Worm (Caenorhabditis elegans) whole organism, young adult: ENCODE results near the gene F01G10.10.

ENCODE experiments used
- D2030.7 ChIP-seq: fragments of 200-800 bp; sonication (Bioruptor generic); IDR thresholded peaks from 2 replicates; pipeline ENCODE4 v1.3.6; 2022; ENCODE audit warnings: missing genetic modification reagents, missing genetic modification characterization, missing compliant biosample characterization
- F37B4.10 ChIP-seq: fragments of 200-800 bp; sonication (Bioruptor generic); IDR thresholded peaks from 2 replicates; pipeline ENCODE4 v1.3.6; 2022; ENCODE audit warnings: missing genetic modification characterization, missing compliant biosample characterization
- F52B5.7 ChIP-seq: sonication (generic microtip); optimal IDR thresholded peaks from 2 replicates; lab custom pipeline; 2016; ENCODE audit warnings: mild to moderate bottlenecking, missing genetic modification characterization, missing compliant biosample characterization
- K11D2.4 ChIP-seq: fragments of 200-800 bp; sonication (Bioruptor generic); IDR thresholded peaks from 2 replicates; pipeline ENCODE4 v1.3.6; 2022; ENCODE audit warnings: missing genetic modification reagents, missing genetic modification characterization, missing compliant biosample characterization
- T07F8.4 ChIP-seq: sonication (generic microtip); optimal IDR thresholded peaks from 2 replicates; lab custom pipeline; 2016; ENCODE audit warnings: mild to moderate bottlenecking, missing genetic modification characterization, moderate library complexity, missing compliant biosample characterization
- Y53F4B.3 ChIP-seq: fragments of 200-800 bp; sonication (Bioruptor generic); IDR thresholded peaks from 2 replicates; pipeline ENCODE4 v1.3.6; 2022; ENCODE audit warnings: missing genetic modification reagents, missing genetic modification characterization, missing compliant biosample characterization
- Y79H2A.3 ChIP-seq: fragments of 200-800 bp; sonication (Bioruptor generic); conservative IDR thresholded peaks from 2 replicates; pipeline ENCODE4 v1.3.6; 2022; ENCODE audit warnings: missing genetic modification reagents, missing genetic modification characterization, missing compliant biosample characterization
- ZK185.1 ChIP-seq: sonication (generic microtip); optimal IDR thresholded peaks from 2 replicates; lab custom pipeline; 2016; ENCODE audit warnings: mild to moderate bottlenecking, missing genetic modification characterization, missing compliant biosample characterization; ENCODE audit not compliant: poor library complexity, severe bottlenecking
- aptf-2 ChIP-seq: fragments of 200-800 bp; sonication (Bioruptor generic); conservative IDR thresholded peaks from 2 replicates; pipeline ENCODE4 v1.3.6; 2022; ENCODE audit warnings: missing genetic modification reagents, missing genetic modification characterization, missing compliant biosample characterization
- aptf-3 ChIP-seq: fragments of 200-800 bp; sonication (Bioruptor generic); IDR thresholded peaks from 2 replicates; pipeline ENCODE4 v1.3.6; 2022; ENCODE audit warnings: missing genetic modification characterization, missing compliant biosample characterization
- atf-7 ChIP-seq: sonication (generic microtip); optimal IDR thresholded peaks from 2 replicates; lab custom pipeline; 2017; ENCODE audit warnings: mild to moderate bottlenecking, missing genetic modification characterization, missing compliant biosample characterization
- athp-1 ChIP-seq: sonication (generic microtip); optimal IDR thresholded peaks from 2 replicates; lab custom pipeline; 2017; ENCODE audit warnings: mild to moderate bottlenecking, missing genetic modification characterization, missing compliant biosample characterization
- attf-6 ChIP-seq: fragments of 200-800 bp; sonication (Bioruptor generic); IDR thresholded peaks from 2 replicates; pipeline ENCODE4 v1.3.6; 2022; ENCODE audit warnings: missing genetic modification reagents, missing genetic modification characterization, missing compliant biosample characterization
- bed-2 ChIP-seq: fragments of 200-800 bp; sonication (Bioruptor generic); IDR thresholded peaks from 2 replicates; pipeline ENCODE4 v1.3.6; 2022; ENCODE audit warnings: missing genetic modification reagents, missing genetic modification characterization, missing compliant biosample characterization
- ccch-3 ChIP-seq: fragments of 200-800 bp; sonication (Bioruptor generic); optimal IDR thresholded peaks from 2 replicates; lab custom pipeline; 2018; ENCODE audit warnings: mild to moderate bottlenecking, missing genetic modification characterization, missing compliant biosample characterization
- cebp-1 ChIP-seq, 2 experiments: fragments of 200-800 bp in 1 of 2; sonication (Bioruptor generic) in 1 of 2; sonication (generic microtip) in 1 of 2; IDR thresholded peaks in 1 of 2; optimal IDR thresholded peaks in 1 of 2; 2 replicates each; pipeline versions ENCODE4 v1.3.6 to Lab custom; 2017 to 2022; ENCODE audit warnings: missing compliant biosample characterization in 2 of 2, missing genetic modification characterization in 2 of 2, mild to moderate bottlenecking in 1 of 2, missing genetic modification reagents in 1 of 2, moderate library complexity in 1 of 2
- ceh-58 ChIP-seq: fragments of 200-800 bp; sonication (Bioruptor generic); IDR thresholded peaks from 2 replicates; pipeline ENCODE4 v1.3.6; 2022; ENCODE audit warnings: missing genetic modification characterization, missing compliant biosample characterization
- ceh-79 ChIP-seq: sonication (generic microtip); optimal IDR thresholded peaks from 2 replicates; lab custom pipeline; 2017; ENCODE audit warnings: mild to moderate bottlenecking, missing genetic modification characterization, missing compliant biosample characterization
- ceh-91 ChIP-seq: fragments of 200-800 bp; sonication (Bioruptor generic); IDR thresholded peaks from 2 replicates; pipeline ENCODE4 v1.3.6; 2022; ENCODE audit warnings: missing genetic modification reagents, missing genetic modification characterization, missing compliant biosample characterization
- chd-7 ChIP-seq: sonication (generic microtip); optimal IDR thresholded peaks from 2 replicates; lab custom pipeline; 2016; ENCODE audit warnings: mild to moderate bottlenecking, missing genetic modification characterization, moderate library complexity, missing compliant biosample characterization
- dox-1 ChIP-seq: fragments of 200-800 bp; sonication (Bioruptor generic); IDR thresholded peaks from 2 replicates; pipeline ENCODE4 v1.3.6; 2022; ENCODE audit warnings: missing genetic modification reagents, missing genetic modification characterization, missing compliant biosample characterization
- dpff-1 ChIP-seq: sonication (generic microtip); optimal IDR thresholded peaks from 2 replicates; lab custom pipeline; 2017; ENCODE audit warnings: mild to moderate bottlenecking, missing genetic modification characterization, missing compliant biosample characterization
- egl-18 ChIP-seq: fragments of 200-800 bp; sonication (Bioruptor generic); IDR thresholded peaks from 2 replicates; pipeline ENCODE4 v1.3.6; 2022; ENCODE audit warnings: missing genetic modification reagents, missing genetic modification characterization, missing compliant biosample characterization
- egl-44 ChIP-seq: fragments of 200-800 bp; sonication (Bioruptor generic); IDR thresholded peaks from 2 replicates; pipeline ENCODE4 v1.3.6; 2022; ENCODE audit warnings: missing genetic modification reagents, missing genetic modification characterization, missing compliant biosample characterization
- ekl-4 ChIP-seq: fragments of 200-800 bp; sonication (Bioruptor generic); IDR thresholded peaks from 2 replicates; pipeline ENCODE4 v1.3.6; 2022; ENCODE audit warnings: missing genetic modification reagents, missing genetic modification characterization, missing compliant biosample characterization
- hmg-1.2 ChIP-seq: fragments of 200-800 bp; sonication (Bioruptor generic); IDR thresholded peaks from 2 replicates; pipeline ENCODE4 v1.3.6; 2022; ENCODE audit warnings: missing genetic modification reagents, missing genetic modification characterization, missing compliant biosample characterization
- let-607 ChIP-seq, 2 experiments: fragments of 200-800 bp in 1 of 2; sonication (Bioruptor generic) in 1 of 2; sonication (generic microtip) in 1 of 2; optimal IDR thresholded peaks; 2 replicates each; lab custom pipeline; 2016 to 2018; ENCODE audit warnings: mild to moderate bottlenecking in 2 of 2, missing compliant biosample characterization in 2 of 2, missing genetic modification characterization in 2 of 2, moderate library complexity in 2 of 2, missing genotype in 1 of 2
- madf-6 ChIP-seq: fragments of 200-800 bp; sonication (Bioruptor generic); IDR thresholded peaks from 2 replicates; pipeline ENCODE4 v1.3.6; 2022; ENCODE audit warnings: missing genetic modification reagents, missing genetic modification characterization, missing compliant biosample characterization
- mxl-1 ChIP-seq: sonication (generic microtip); optimal IDR thresholded peaks from 2 replicates; lab custom pipeline; 2016; ENCODE audit warnings: missing genetic modification characterization, missing compliant biosample characterization
- nfya-2 ChIP-seq: fragments of 200-800 bp; sonication (Bioruptor generic); IDR thresholded peaks from 2 replicates; pipeline ENCODE4 v1.3.6; 2022; ENCODE audit warnings: missing genetic modification reagents, missing genetic modification characterization, missing compliant biosample characterization
- nhr-179 ChIP-seq: sonication (generic microtip); optimal IDR thresholded peaks from 2 replicates; lab custom pipeline; 2016; ENCODE audit warnings: mild to moderate bottlenecking, missing genetic modification characterization, missing compliant biosample characterization
- pha-4 ChIP-seq: fragments of 150-350 bp; sonication (generic microtip); optimal IDR thresholded peaks from 2 replicates; lab custom pipeline; 2014; ENCODE audit warnings: missing biosample characterization, missing genetic modification reagents, missing genetic modification characterization
- rcor-1 ChIP-seq: fragments of 200-800 bp; sonication (Bioruptor generic); IDR thresholded peaks from 2 replicates; pipeline ENCODE4 v1.3.6; 2022; ENCODE audit warnings: missing genetic modification reagents, missing genetic modification characterization, missing compliant biosample characterization
- repo-1 ChIP-seq: sonication (generic microtip); optimal IDR thresholded peaks from 2 replicates; lab custom pipeline; 2017; ENCODE audit warnings: mild to moderate bottlenecking, missing genetic modification characterization, missing compliant biosample characterization
- sdz-38 ChIP-seq: sonication (generic microtip); optimal IDR thresholded peaks from 2 replicates; lab custom pipeline; 2016; ENCODE audit warnings: missing genotype, missing genetic modification characterization, missing compliant biosample characterization
- unc-130 ChIP-seq: sonication (generic microtip); optimal IDR thresholded peaks from 2 replicates; lab custom pipeline; 2016; ENCODE audit warnings: missing genetic modification reagents, missing genetic modification characterization, missing compliant biosample characterization
- unc-62 ChIP-seq: fragments of 150-350 bp; optimal IDR thresholded peaks from 2 replicates; lab custom pipeline; 2014; ENCODE audit warnings: missing biosample characterization, missing genetic modification reagents, missing genetic modification characterization
- xnd-1 ChIP-seq: sonication (generic microtip); optimal IDR thresholded peaks from 2 replicates; lab custom pipeline; 2016; ENCODE audit warnings: missing genotype, missing genetic modification reagents, missing genetic modification characterization, missing compliant biosample characterization
- zim-3 ChIP-seq: sonication (generic microtip); optimal IDR thresholded peaks from 2 replicates; lab custom pipeline; 2017; ENCODE audit warnings: mild to moderate bottlenecking, missing genetic modification characterization, moderate library complexity, missing compliant biosample characterization
- ztf-22 ChIP-seq: fragments of 200-800 bp; sonication (Bioruptor generic); optimal IDR thresholded peaks from 2 replicates; lab custom pipeline; 2018; ENCODE audit warnings: mild to moderate bottlenecking, missing genetic modification characterization, moderate library complexity, missing compliant biosample characterization
- ztf-28 ChIP-seq: fragments of 200-800 bp; sonication (Bioruptor generic); IDR thresholded peaks from 2 replicates; pipeline ENCODE4 v1.3.6; 2022; ENCODE audit warnings: missing genetic modification reagents, missing genetic modification characterization, missing compliant biosample characterization

The F01G10.10 gene

DNA sequence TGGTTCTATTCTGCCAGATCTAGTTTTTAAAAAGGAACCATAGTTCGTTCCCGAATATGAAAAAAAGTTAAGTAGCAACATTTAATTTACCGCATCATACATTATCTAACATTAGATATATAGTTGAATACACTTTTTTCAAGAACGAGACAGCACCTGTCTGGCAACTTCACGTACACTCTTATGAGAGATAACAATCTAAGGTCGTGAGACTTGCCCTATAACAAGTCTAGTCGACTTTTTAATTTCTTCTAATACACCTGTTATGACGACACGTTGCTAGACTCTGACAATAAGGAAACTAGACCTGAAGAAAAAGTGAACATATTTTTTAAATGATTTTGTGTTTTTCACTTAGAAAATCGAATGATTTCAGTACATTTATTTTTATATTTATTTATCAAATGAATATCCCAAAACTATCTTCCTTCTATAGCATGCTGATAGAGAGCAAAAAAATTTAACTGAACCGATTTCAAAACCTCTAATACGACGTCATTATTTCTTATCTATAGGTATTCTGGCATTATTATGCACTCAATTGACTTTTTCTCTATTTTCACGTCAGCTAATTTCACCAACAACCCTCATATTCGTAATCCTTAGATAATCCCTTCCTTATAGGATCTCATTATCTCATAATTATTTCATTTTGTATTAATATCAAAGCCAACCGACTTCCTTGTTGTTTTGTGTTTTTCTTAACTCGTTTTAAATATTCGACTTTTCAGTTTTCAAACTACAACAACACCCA lies 7.1 kb downstream of the F01G10.10 start:
- TF ChIP-seq ceh-58 (GFP tag; lab: Robert Waterston, UW) = no peak
- TF ChIP-seq dpff-1 = no peak
- TF ChIP-seq K11D2.4 (GFP tag; lab: Robert Waterston, UW) = no peak
- no peak for TF ChIP-seq dox-1 (GFP tag; lab: Robert Waterston, UW)
- TF ChIP-seq madf-6 = no peak
- TF ChIP-seq attf-6 (GFP tag; lab: Robert Waterston, UW) = no peak
- TF ChIP-seq aptf-2 (GFP tag; lab: Robert Waterston, UW) = no peak
- TF ChIP-seq cebp-1 (GFP tag; IDR thresholded peaks at IDR 0.05; lab: Robert Waterston, UW) = no peak
- peak; percentile 9 for TF ChIP-seq cebp-1 (tag; optimal IDR thresholded peaks at IDR 0.05; lab: Kevin White, UChicago)
- TF ChIP-seq T07F8.4 (tag; lab: Kevin White, UChicago) = no peak
- TF ChIP-seq athp-1 = no peak
- no peak for TF ChIP-seq Y53F4B.3 (GFP tag; lab: Robert Waterston, UW)
- TF ChIP-seq egl-18 (GFP tag; lab: Robert Waterston, UW) = no peak
- no peak for TF ChIP-seq aptf-3 (GFP tag; lab: Robert Waterston, UW)
- TF ChIP-seq ekl-4 (GFP tag; lab: Robert Waterston, UW) = 0 out of 2 replicates have a peak, but pooled peaks have one; percentile 5

ce11 chrIV:10259557-10259956 lies 13.6 kb downstream of the F01G10.10 start, which contains the start of gene F01G10.9:
F01G10.9 (minus strand) TSS chrIV:10259657.
- no peak for TF ChIP-seq ceh-58 (GFP tag; lab: Robert Waterston, UW)
- no peak for TF ChIP-seq F37B4.10 (GFP tag; lab: Robert Waterston, UW)
- TF ChIP-seq unc-62 = no peak
- TF ChIP-seq pha-4 (tag; lab: Kevin White, UChicago) = no peak
- no peak for TF ChIP-seq mxl-1 (tag; lab: Kevin White, UChicago)
- no peak for TF ChIP-seq nhr-179 (tag; lab: Kevin White, UChicago)
- no peak for TF ChIP-seq ceh-79 (tag; lab: Kevin White, UChicago)
- no peak for TF ChIP-seq xnd-1
- TF ChIP-seq unc-130 (GFP tag; lab: Kevin White, UChicago) = no peak
- no peak for TF ChIP-seq F52B5.7
- TF ChIP-seq ZK185.1 = no peak
- no peak for TF ChIP-seq ztf-28 (GFP tag; lab: Robert Waterston, UW)
- TF ChIP-seq atf-7 (tag; lab: Kevin White, UChicago) = no peak
- TF ChIP-seq let-607 (tag; optimal IDR thresholded peaks at IDR 0.05; lab: Kevin White, UChicago) = no peak
- no peak for TF ChIP-seq D2030.7 (GFP tag; lab: Robert Waterston, UW)
- TF ChIP-seq zim-3 (tag; lab: Kevin White, UChicago) = no peak
- no peak for TF ChIP-seq repo-1 (tag; lab: Kevin White, UChicago)
- no peak for TF ChIP-seq hmg-1.2 (GFP tag; lab: Robert Waterston, UW)

ce11 chrIV:10261061-10261460 lies 15.1 kb downstream of the F01G10.10 start:
- no peak for TF ChIP-seq K11D2.4 (GFP tag; lab: Robert Waterston, UW)
- TF ChIP-seq F37B4.10 (GFP tag; lab: Robert Waterston, UW) = no peak
- no peak for TF ChIP-seq egl-44 (GFP tag; lab: Robert Waterston, UW)
- TF ChIP-seq ztf-22 (GFP tag; lab: Kevin White, UChicago) = no peak
- no peak for TF ChIP-seq Y79H2A.3 (GFP tag; lab: Robert Waterston, UW)
- TF ChIP-seq sdz-38 (tag; lab: Kevin White, UChicago) = no peak
- TF ChIP-seq ccch-3 (GFP tag; lab: Kevin White, UChicago) = no peak
- no peak for TF ChIP-seq nfya-2 (GFP tag; lab: Robert Waterston, UW)
- TF ChIP-seq egl-18 (GFP tag; lab: Robert Waterston, UW) = no peak
- TF ChIP-seq ceh-58 (GFP tag; lab: Robert Waterston, UW) = no peak
- no peak for TF ChIP-seq chd-7 (tag; lab: Kevin White, UChicago)
- TF ChIP-seq bed-2 (GFP tag; lab: Robert Waterston, UW) = no peak
- no peak for TF ChIP-seq rcor-1 (GFP tag; lab: Robert Waterston, UW)
- TF ChIP-seq repo-1 (tag; lab: Kevin White, UChicago) = no peak
- TF ChIP-seq ceh-91 (GFP tag; lab: Robert Waterston, UW) = no peak
- TF ChIP-seq ceh-79 (tag; lab: Kevin White, UChicago) = no peak
- no peak for TF ChIP-seq nhr-179 (tag; lab: Kevin White, UChicago)
- TF ChIP-seq, all 124 proteins: peak for 0
